Worm (Caenorhabditis elegans): ENCODE measurements around the gene Y116A8C.23.

DNA sequence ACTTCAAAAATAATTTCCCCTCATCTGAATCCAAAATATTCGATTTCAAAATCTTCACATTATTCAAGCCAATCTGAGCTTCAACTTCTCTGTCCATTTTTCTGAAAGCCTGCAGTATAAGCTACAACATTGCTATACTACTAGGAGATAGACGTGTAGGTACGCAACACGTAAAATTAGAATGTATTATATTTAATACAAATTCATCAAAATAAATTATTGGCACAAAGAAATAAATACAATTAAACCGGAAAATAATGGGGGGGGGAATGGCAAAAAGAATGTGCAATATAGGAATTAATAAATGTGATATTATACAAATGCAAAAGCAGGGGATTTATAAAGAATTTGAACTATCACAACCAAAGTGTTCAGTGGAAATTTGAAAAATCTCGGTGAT is 25.3 kb downstream of the Y116A8C.23 start, which contains the start of gene Y116A8C.25:
- no peak for TF ChIP-seq ztf-23 (GFP tag; IDR thresholded peaks at IDR 0.05)
- TF ChIP-seq T22C8.4 (GFP tag; IDR thresholded peaks at IDR 0.05): no peak
- no peak for TF ChIP-seq ref-1 (GFP tag; conservative IDR thresholded peaks at IDR 0.05)
- no peak for TF ChIP-seq med-1 (GFP tag; optimal IDR thresholded peaks at IDR 0.05; ENCODE audit: insufficient read depth)
- TF ChIP-seq flt-1 (GFP tag; IDR thresholded peaks at IDR 0.05): no peak
